Worm (Caenorhabditis elegans): ENCODE data around the gene nep-5.

DNA sequence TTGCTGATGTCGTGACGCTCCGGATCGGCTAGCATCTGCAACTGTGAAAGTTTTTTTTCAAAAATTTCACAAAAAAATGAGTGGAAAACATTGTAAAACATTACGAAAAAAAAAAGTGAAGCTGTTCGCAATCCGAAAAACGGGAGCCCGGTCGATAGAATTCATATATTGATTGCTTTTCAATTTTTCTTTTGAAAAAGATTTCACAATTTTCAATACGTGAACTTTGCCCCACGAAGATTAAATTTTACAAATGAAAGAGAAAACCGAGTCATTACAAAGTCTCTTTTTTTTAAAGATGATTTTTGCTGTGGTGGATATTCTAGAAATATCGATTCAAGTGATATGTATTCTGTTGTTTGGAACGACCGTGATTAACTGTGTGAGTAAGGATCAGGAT, 6.5 kb downstream of the nep-5 start, which contains the start of gene F12A10.6:
- TF ChIP-seq sptf-1 (tag; optimal IDR thresholded peaks at IDR 0.05), result no peak
- no peak for TF ChIP-seq pqm-1 (tag; optimal IDR thresholded peaks at IDR 0.05)
- no peak for TF ChIP-seq ama-1 (optimal IDR thresholded peaks at IDR 0.05)
- TF ChIP-seq fkh-10 (GFP tag; optimal IDR thresholded peaks at IDR 0.05), result no peak
- TF ChIP-seq nhr-12 (tag; optimal IDR thresholded peaks at IDR 0.05), result no peak
- TF ChIP-seq efl-1 (optimal IDR thresholded peaks at IDR 0.05), result no peak
- no peak for TF ChIP-seq efl-1 (GFP tag; optimal IDR thresholded peaks at IDR 0.05 in 1 of 2)
- no peak for TF ChIP-seq ceh-8 (GFP tag; optimal IDR thresholded peaks at IDR 0.05)

Measured in whole organism, L1 larva.